Worm (Caenorhabditis elegans) whole organism, young adult: ENCODE results near the gene R01B10.3.

Experiments
- B0035.1 ChIP-seq: sonication (generic microtip); optimal IDR thresholded peaks from 2 replicates; lab custom pipeline; 2016; ENCODE audit warnings: missing genetic modification characterization, mild to moderate bottlenecking, missing compliant biosample characterization, missing genotype, missing genetic modification reagents
- B0261.1 ChIP-seq: sonication (generic microtip); optimal IDR thresholded peaks from 2 replicates; lab custom pipeline; 2016; ENCODE audit warnings: mild to moderate bottlenecking, missing genetic modification characterization, moderate library complexity, missing compliant biosample characterization
- B0336.3 ChIP-seq: fragments of 200-800 bp; sonication (Bioruptor generic); IDR thresholded peaks from 2 replicates; pipeline ENCODE4 v1.3.6; 2022; ENCODE audit warnings: missing genetic modification characterization, missing compliant biosample characterization
- F23B12.7 ChIP-seq: sonication (generic microtip); optimal IDR thresholded peaks from 2 replicates; lab custom pipeline; 2017; ENCODE audit warnings: missing genetic modification characterization, mild to moderate bottlenecking, missing compliant biosample characterization, antibody characterized with exemption, moderate library complexity; ENCODE audit not compliant: insufficient read depth
- F49E8.2 ChIP-seq: sonication (generic microtip); optimal IDR thresholded peaks from 3 replicates; lab custom pipeline; 2017; ENCODE audit warnings: missing genetic modification characterization, mild to moderate bottlenecking, missing compliant biosample characterization, antibody characterized with exemption, moderate library complexity; ENCODE audit not compliant: insufficient read depth
- F55B11.4 ChIP-seq: sonication (generic microtip); optimal IDR thresholded peaks from 2 replicates; lab custom pipeline; 2016; ENCODE audit warnings: missing compliant biosample characterization, missing genetic modification characterization, borderline replicate concordance; ENCODE audit not compliant: insufficient read depth
- K12H6.12 ChIP-seq: fragments of 200-800 bp; sonication (Bioruptor generic); optimal IDR thresholded peaks from 2 replicates; lab custom pipeline; 2018; ENCODE audit warnings: mild to moderate bottlenecking, missing genetic modification characterization, missing compliant biosample characterization
- Y79H2A.3 ChIP-seq: fragments of 200-800 bp; sonication (Bioruptor generic); conservative IDR thresholded peaks from 2 replicates; pipeline ENCODE4 v1.3.6; 2022; ENCODE audit warnings: missing genetic modification reagents, missing genetic modification characterization, missing compliant biosample characterization
- akir-1 ChIP-seq: fragments of 200-800 bp; sonication (Bioruptor generic); optimal IDR thresholded peaks from 2 replicates; lab custom pipeline; 2018; ENCODE audit warnings: mild to moderate bottlenecking, missing genetic modification characterization, moderate library complexity, missing compliant biosample characterization
- aptf-2 ChIP-seq: fragments of 200-800 bp; sonication (Bioruptor generic); conservative IDR thresholded peaks from 2 replicates; pipeline ENCODE4 v1.3.6; 2022; ENCODE audit warnings: missing genetic modification reagents, missing genetic modification characterization, missing compliant biosample characterization
- athp-1 ChIP-seq: sonication (generic microtip); optimal IDR thresholded peaks from 2 replicates; lab custom pipeline; 2017; ENCODE audit warnings: mild to moderate bottlenecking, missing genetic modification characterization, missing compliant biosample characterization
- attf-3 ChIP-seq: fragments of 200-800 bp; sonication (Bioruptor generic); conservative IDR thresholded peaks from 2 replicates; pipeline ENCODE4 v1.3.6; 2022; ENCODE audit warnings: missing genetic modification reagents, missing genetic modification characterization, missing compliant biosample characterization
- attf-5 ChIP-seq: fragments of 200-800 bp; sonication (Bioruptor generic); optimal IDR thresholded peaks from 2 replicates; lab custom pipeline; 2018; ENCODE audit warnings: mild to moderate bottlenecking, missing genetic modification characterization, missing compliant biosample characterization
- attf-6 ChIP-seq: fragments of 200-800 bp; sonication (Bioruptor generic); IDR thresholded peaks from 2 replicates; pipeline ENCODE4 v1.3.6; 2022; ENCODE audit warnings: missing genetic modification reagents, missing genetic modification characterization, missing compliant biosample characterization
- cebp-1 ChIP-seq, 2 experiments: fragments of 200-800 bp in 1 of 2; sonication (Bioruptor generic) in 1 of 2; sonication (generic microtip) in 1 of 2; IDR thresholded peaks in 1 of 2; optimal IDR thresholded peaks in 1 of 2; 2 replicates each; pipeline versions ENCODE4 v1.3.6 to Lab custom; 2017 to 2022; ENCODE audit warnings: missing compliant biosample characterization in 2 of 2, missing genetic modification characterization in 2 of 2, mild to moderate bottlenecking in 1 of 2, missing genetic modification reagents in 1 of 2, moderate library complexity in 1 of 2
- ceh-27 ChIP-seq: fragments of 200-800 bp; sonication (Bioruptor generic); optimal IDR thresholded peaks from 2 replicates; lab custom pipeline; 2018; ENCODE audit warnings: mild to moderate bottlenecking, missing genetic modification characterization, moderate library complexity, missing compliant biosample characterization
- dox-1 ChIP-seq: fragments of 200-800 bp; sonication (Bioruptor generic); IDR thresholded peaks from 2 replicates; pipeline ENCODE4 v1.3.6; 2022; ENCODE audit warnings: missing genetic modification reagents, missing genetic modification characterization, missing compliant biosample characterization
- egl-44 ChIP-seq: fragments of 200-800 bp; sonication (Bioruptor generic); IDR thresholded peaks from 2 replicates; pipeline ENCODE4 v1.3.6; 2022; ENCODE audit warnings: missing genetic modification reagents, missing genetic modification characterization, missing compliant biosample characterization
- ekl-4 ChIP-seq: fragments of 200-800 bp; sonication (Bioruptor generic); IDR thresholded peaks from 2 replicates; pipeline ENCODE4 v1.3.6; 2022; ENCODE audit warnings: missing genetic modification reagents, missing genetic modification characterization, missing compliant biosample characterization
- ets-4 ChIP-seq: fragments of 200-800 bp; sonication (Bioruptor generic); optimal IDR thresholded peaks from 2 replicates; lab custom pipeline; 2018; ENCODE audit warnings: mild to moderate bottlenecking, missing genetic modification characterization, missing compliant biosample characterization
- fkh-3 ChIP-seq: sonication (generic microtip); optimal IDR thresholded peaks from 2 replicates; lab custom pipeline; 2016; ENCODE audit warnings: mild to moderate bottlenecking, missing genetic modification characterization, missing compliant biosample characterization
- hlh-12 ChIP-seq: sonication (generic microtip); optimal IDR thresholded peaks from 2 replicates; lab custom pipeline; 2016; ENCODE audit warnings: missing genetic modification characterization, missing compliant biosample characterization
- hmg-1.2 ChIP-seq: fragments of 200-800 bp; sonication (Bioruptor generic); IDR thresholded peaks from 2 replicates; pipeline ENCODE4 v1.3.6; 2022; ENCODE audit warnings: missing genetic modification reagents, missing genetic modification characterization, missing compliant biosample characterization
- hmg-20 ChIP-seq: fragments of 200-800 bp; sonication (Bioruptor generic); IDR thresholded peaks from 2 replicates; pipeline ENCODE4 v1.3.6; 2022; ENCODE audit warnings: missing genetic modification reagents, missing genetic modification characterization, missing compliant biosample characterization
- hsf-1 ChIP-seq: fragments of 200-800 bp; sonication (Bioruptor generic); IDR thresholded peaks from 2 replicates; pipeline ENCODE4 v1.3.6; 2022; ENCODE audit warnings: missing genetic modification reagents, missing genetic modification characterization, missing compliant biosample characterization
- let-607 ChIP-seq, 2 experiments: fragments of 200-800 bp in 1 of 2; sonication (Bioruptor generic) in 1 of 2; sonication (generic microtip) in 1 of 2; optimal IDR thresholded peaks; 2 replicates each; lab custom pipeline; 2016 to 2018; ENCODE audit warnings: mild to moderate bottlenecking in 2 of 2, missing compliant biosample characterization in 2 of 2, missing genetic modification characterization in 2 of 2, moderate library complexity in 2 of 2, missing genotype in 1 of 2
- lin-35 ChIP-seq, 3 experiments: fragments of 150-350 bp in 2 of 3; sonication (generic microtip) in 1 of 3; optimal IDR thresholded peaks; 2 replicates each; lab custom pipeline; 2014 to 2018; ENCODE audit warnings: missing biosample characterization in 3 of 3, missing genetic modification characterization in 3 of 3, missing genetic modification reagents in 3 of 3
- lin-40 ChIP-seq: sonication (generic microtip); optimal IDR thresholded peaks from 2 replicates; lab custom pipeline; 2016; ENCODE audit warnings: missing genetic modification characterization, mild to moderate bottlenecking, missing compliant biosample characterization, missing genotype, missing genetic modification reagents
- lin-54 ChIP-seq: fragments of 200-800 bp; sonication (Bioruptor generic); optimal IDR thresholded peaks from 2 replicates; lab custom pipeline; 2018; ENCODE audit warnings: mild to moderate bottlenecking, missing genetic modification characterization, missing compliant biosample characterization
- lsl-1 ChIP-seq: fragments of 200-800 bp; sonication (Bioruptor generic); optimal IDR thresholded peaks from 2 replicates; lab custom pipeline; 2018; ENCODE audit warnings: mild to moderate bottlenecking, missing genetic modification characterization, moderate library complexity, missing compliant biosample characterization
- mcd-1 ChIP-seq: fragments of 200-800 bp; sonication (Bioruptor generic); IDR thresholded peaks from 2 replicates; pipeline ENCODE4 v1.3.6; 2022; ENCODE audit warnings: missing genetic modification reagents, missing genetic modification characterization, missing compliant biosample characterization
- mxl-1 ChIP-seq: sonication (generic microtip); optimal IDR thresholded peaks from 2 replicates; lab custom pipeline; 2016; ENCODE audit warnings: missing genetic modification characterization, missing compliant biosample characterization
- nfya-2 ChIP-seq: fragments of 200-800 bp; sonication (Bioruptor generic); IDR thresholded peaks from 2 replicates; pipeline ENCODE4 v1.3.6; 2022; ENCODE audit warnings: missing genetic modification reagents, missing genetic modification characterization, missing compliant biosample characterization
- nhr-90 ChIP-seq: sonication (generic microtip); optimal IDR thresholded peaks from 2 replicates; lab custom pipeline; 2016; ENCODE audit warnings: missing genotype, mild to moderate bottlenecking, missing genetic modification characterization, missing compliant biosample characterization
- repo-1 ChIP-seq: sonication (generic microtip); optimal IDR thresholded peaks from 2 replicates; lab custom pipeline; 2017; ENCODE audit warnings: mild to moderate bottlenecking, missing genetic modification characterization, missing compliant biosample characterization
- sea-2 ChIP-seq: fragments of 200-800 bp; sonication (Bioruptor generic); IDR thresholded peaks from 2 replicates; pipeline ENCODE4 v1.3.6; 2022; ENCODE audit warnings: missing genetic modification characterization, missing compliant biosample characterization
- snpc-1.3 ChIP-seq: sonication (generic microtip); optimal IDR thresholded peaks from 2 replicates; lab custom pipeline; 2017; ENCODE audit warnings: missing genetic modification characterization, mild to moderate bottlenecking, missing compliant biosample characterization, antibody characterized with exemption, moderate library complexity, missing genotype, missing genetic modification reagents; ENCODE audit not compliant: insufficient read depth
- snpc-3.4 ChIP-seq: sonication (generic microtip); optimal IDR thresholded peaks from 2 replicates; lab custom pipeline; 2017; ENCODE audit warnings: missing genetic modification characterization, mild to moderate bottlenecking, missing compliant biosample characterization, antibody characterized with exemption, moderate library complexity, missing genotype, missing genetic modification reagents
- somi-1 ChIP-seq: fragments of 200-800 bp; sonication (Bioruptor generic); optimal IDR thresholded peaks from 2 replicates; lab custom pipeline; 2018; ENCODE audit warnings: mild to moderate bottlenecking, missing genetic modification characterization, missing compliant biosample characterization
- tbp1 ChIP-seq: fragments of 200-800 bp; sonication (Bioruptor generic); optimal IDR thresholded peaks from 2 replicates; lab custom pipeline; 2018; ENCODE audit warnings: mild to moderate bottlenecking, missing genetic modification characterization, missing compliant biosample characterization
- unc-62 ChIP-seq: fragments of 150-350 bp; optimal IDR thresholded peaks from 2 replicates; lab custom pipeline; 2014; ENCODE audit warnings: missing biosample characterization, missing genetic modification reagents, missing genetic modification characterization
- zim-3 ChIP-seq: sonication (generic microtip); optimal IDR thresholded peaks from 2 replicates; lab custom pipeline; 2017; ENCODE audit warnings: mild to moderate bottlenecking, missing genetic modification characterization, moderate library complexity, missing compliant biosample characterization
- ztf-26 ChIP-seq: sonication (generic microtip); optimal IDR thresholded peaks from 2 replicates; lab custom pipeline; 2017; ENCODE audit warnings: missing genetic modification characterization, missing compliant biosample characterization
- ztf-3 ChIP-seq: fragments of 200-800 bp; sonication (Bioruptor generic); optimal IDR thresholded peaks from 2 replicates; lab custom pipeline; 2018; ENCODE audit warnings: mild to moderate bottlenecking, missing genetic modification characterization, missing compliant biosample characterization

The R01B10.3 gene

ce11 chrV:6018944-6019450 is 25.9 kb downstream of the R01B10.3 start, which contains the start of gene picc-1 (continued):
- TF ChIP-seq lin-54 (GFP tag; lab: Kevin White, UChicago) (peak; percentile 29), F49E8.2 (tag; lab: Kevin White, UChicago) (no peak), tbp1 (GFP tag; lab: Kevin White, UChicago) (peak; percentile 26), ekl-4 (GFP tag; lab: Robert Waterston, UW) (0 out of 2 replicates have a peak, but pooled peaks have one; percentile 7), B0336.3 (GFP tag; lab: Robert Waterston, UW) (peak; percentile 78), attf-3 (GFP tag; lab: Robert Waterston, UW) (peak; percentile 42; the same call in 1 of the 2 replicates), athp-1 (tag; lab: Kevin White, UChicago) (peak; percentile 7), dox-1 (GFP tag; lab: Robert Waterston, UW) (0 out of 2 replicates have a peak, but pooled peaks have one; percentile 18), hlh-12 (no peak), hsf-1 (0 out of 2 replicates have a peak, but pooled peaks have one; percentile 51)
- TF ChIP-seq, all 124 proteins: peak for 24

- no peak for TF ChIP-seq K12H6.12
- TF ChIP-seq snpc-1.3 (tag; lab: Kevin White, UChicago) = peak; percentile 2
- peak; percentile 32 for TF ChIP-seq F23B12.7 (tag; lab: Kevin White, UChicago)
- no peak for TF ChIP-seq dox-1 (GFP tag; lab: Robert Waterston, UW)
- TF ChIP-seq lin-40 (tag; lab: Kevin White, UChicago) = peak; percentile 58
- peak; percentile 95 for TF ChIP-seq mcd-1 (GFP tag; lab: Robert Waterston, UW)
- no peak for TF ChIP-seq aptf-2 (GFP tag; lab: Robert Waterston, UW)
- TF ChIP-seq hmg-1.2 = peak; percentile 48; the same call in 1 of the 2 replicates
- TF ChIP-seq akir-1 (GFP tag; lab: Kevin White, UChicago) = no peak
- TF ChIP-seq ztf-3 = no peak
- TF ChIP-seq nhr-90 (tag; lab: Kevin White, UChicago) = no peak
- no peak for TF ChIP-seq Y79H2A.3 (GFP tag; lab: Robert Waterston, UW)
- TF ChIP-seq F55B11.4 = no peak
- peak; percentile 34 for TF ChIP-seq lin-54 (GFP tag; lab: Kevin White, UChicago)
- TF ChIP-seq ceh-27 (GFP tag; lab: Kevin White, UChicago) = no peak
- peak; percentile 45 for TF ChIP-seq snpc-3.4
- no peak for TF ChIP-seq cebp-1 (GFP tag; IDR thresholded peaks at IDR 0.05; lab: Robert Waterston, UW)
- TF ChIP-seq cebp-1 (tag; optimal IDR thresholded peaks at IDR 0.05; lab: Kevin White, UChicago) = peak; percentile 35
- no peak for TF ChIP-seq zim-3 (tag; lab: Kevin White, UChicago)
- no peak for TF ChIP-seq mxl-1 (tag; lab: Kevin White, UChicago)
- peak; percentile 15 for TF ChIP-seq lsl-1 (GFP tag; lab: Kevin White, UChicago)
- TF ChIP-seq attf-3 (GFP tag; lab: Robert Waterston, UW) = peak; percentile 99
- TF ChIP-seq somi-1 (GFP tag; lab: Kevin White, UChicago) = no peak
- no peak for TF ChIP-seq B0035.1
- TF ChIP-seq hmg-20 (GFP tag; lab: Robert Waterston, UW) = no peak
- peak in 1 of 3 experiments; percentile 69 for TF ChIP-seq lin-35 (GFP tag; optimal IDR thresholded peaks at IDR 0.05; lab: Kevin White, UChicago)
- TF ChIP-seq B0261.1 (tag; lab: Kevin White, UChicago) = no peak
- TF ChIP-seq unc-62 (GFP tag; lab: Kevin White, UChicago) = no peak
- peak; percentile 79 for TF ChIP-seq attf-5 (GFP tag; lab: Kevin White, UChicago)
- peak; percentile 5 for TF ChIP-seq tbp1 (GFP tag; lab: Kevin White, UChicago)
- no peak for TF ChIP-seq ekl-4 (GFP tag; lab: Robert Waterston, UW)
- TF ChIP-seq repo-1 (tag; lab: Kevin White, UChicago) = no peak
- no peak for TF ChIP-seq fkh-3
- no peak for TF ChIP-seq ets-4 (GFP tag; lab: Kevin White, UChicago)
- no peak for TF ChIP-seq attf-6
- no peak for TF ChIP-seq nfya-2
- no peak for TF ChIP-seq ztf-26 (tag; lab: Kevin White, UChicago)
- TF ChIP-seq egl-44 (GFP tag; lab: Robert Waterston, UW) = no peak
- peak in 1 of 2 experiments; percentile 33 for TF ChIP-seq let-607 (tag; optimal IDR thresholded peaks at IDR 0.05; lab: Kevin White, UChicago)
- no peak for TF ChIP-seq sea-2
Observed at ce11 chrV:6017630-6018029, 27.3 kb downstream of the R01B10.3 start, which contains the start of the genes rpt-2 and aps-1. Gene rpt-2 (minus strand): TSS chrV:6017669. Gene aps-1 (plus strand): TSS chrV:6017970.
